Fruit fly (Drosophila melanogaster): ENCODE results near the gene CG14324.
A peak's percentile ranks its signal among the peaks of the same experiment; 100 is the strongest.

Gene CG14324

DNA sequence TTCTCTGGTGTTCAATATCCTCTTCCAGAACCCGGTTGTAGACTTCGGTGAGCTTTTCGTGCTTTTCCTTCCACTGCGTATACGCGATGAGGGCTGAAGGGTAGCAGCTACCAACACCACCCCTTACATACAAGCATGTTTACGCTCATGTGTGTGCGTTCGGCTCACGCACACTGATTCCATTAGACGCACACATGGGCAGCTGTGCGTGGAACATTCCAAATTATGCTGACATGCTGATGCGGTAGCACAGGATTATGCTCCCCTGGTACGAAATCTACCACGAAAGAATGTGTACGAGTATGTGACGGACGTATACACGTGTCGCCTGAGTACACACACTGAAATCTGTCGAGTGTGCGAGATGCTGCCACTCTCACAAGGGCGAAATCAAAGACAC lies 14.9 kb downstream of the CG14324 start:
- TF ChIP-seq CG34224 (GFP tag; IDR thresholded peaks at IDR 0.05; ENCODE audit: partially characterized antibody) (peak; percentile 26; the same call in 1 of the 3 replicates), fd64A (GFP tag; optimal IDR thresholded peaks at IDR 0.05) (no peak), CG2875 (GFP tag; optimal IDR thresholded peaks at IDR 0.05) (no peak), her (GFP tag; optimal IDR thresholded peaks at IDR 0.05) (no peak), pzg (GFP tag; optimal IDR thresholded peaks at IDR 0.05) (peak; percentile 19), amos (GFP tag; IDR thresholded peaks at IDR 0.05; ENCODE audit: partially characterized antibody) (peak; percentile 23; the same call in 1 of the 2 replicates), CG6765 (GFP tag; optimal IDR thresholded peaks at IDR 0.05) (no peak), BtbVII (GFP tag; optimal IDR thresholded peaks at IDR 0.05) (no peak), lov (optimal IDR thresholded peaks at IDR 0.05) (no peak), lov (GFP tag; IDR thresholded peaks at IDR 0.05) (peak; percentile 91; the same call in 2 of the 3 replicates), slou (GFP tag; optimal IDR thresholded peaks at IDR 0.05) (no peak), CG10366 (GFP tag; IDR thresholded peaks at IDR 0.05) (no peak), CG12236 (GFP tag; optimal IDR thresholded peaks at IDR 0.05) (no peak), row (GFP tag; IDR thresholded peaks at IDR 0.05) (no peak), wor (GFP tag; IDR thresholded peaks at IDR 0.05) (no peak), CG32767 (GFP tag; IDR thresholded peaks at IDR 0.05) (no peak), CG12391 (tag; optimal IDR thresholded peaks at IDR 0.05) (no peak), CG1602 (GFP tag; optimal IDR thresholded peaks at IDR 0.05) (no peak), Hmr (GFP tag; optimal IDR thresholded peaks at IDR 0.05) (no peak), ATbp (GFP tag; optimal IDR thresholded peaks at IDR 0.05) (no peak), CG16813 (GFP tag; IDR thresholded peaks at IDR 0.05; ENCODE audit: partially characterized antibody) (peak; percentile 11; the same call in 1 of the 3 replicates), ind (GFP tag; optimal IDR thresholded peaks at IDR 0.05) (no peak), crol (GFP tag; IDR thresholded peaks at IDR 0.05) (peak; percentile 90), pum (GFP tag; optimal IDR thresholded peaks at IDR 0.05) (no peak), CG13894 (tag; optimal IDR thresholded peaks at IDR 0.05) (no peak), Rfx (GFP tag; IDR thresholded peaks at IDR 0.05) (0 out of 2 replicates have a peak, but pooled peaks have one; percentile 12), CG6791 (GFP tag; IDR thresholded peaks at IDR 0.05; ENCODE audit: partially characterized antibody) (peak; percentile 61; the same call in 2 of the 3 replicates), pita (GFP tag; optimal IDR thresholded peaks at IDR 0.05) (peak; percentile 57), toy (GFP tag; IDR thresholded peaks at IDR 0.05) (no peak), wek (GFP tag; optimal IDR thresholded peaks at IDR 0.05) (no peak), CTCF (GFP tag; optimal IDR thresholded peaks at IDR 0.05) (peak; percentile 74), Dek (tag; optimal IDR thresholded peaks at IDR 0.05) (peak; percentile 23), nerfin-1 (tag; optimal IDR thresholded peaks at IDR 0.05) (peak; percentile 94), CG4404 (GFP tag; IDR thresholded peaks at IDR 0.05) (no peak), p53 (GFP tag; optimal IDR thresholded peaks at IDR 0.05) (no peak), mirr (GFP tag; optimal IDR thresholded peaks at IDR 0.05) (peak; percentile 85), CG6689 (GFP tag; IDR thresholded peaks at IDR 0.05) (no peak), Bgb (GFP tag; IDR thresholded peaks at IDR 0.05; ENCODE audit: partially characterized antibody) (peak; percentile 66; the same call in 1 of the 2 replicates), bbx (GFP tag; IDR thresholded peaks at IDR 0.05; ENCODE audit: partially characterized antibody) (0 out of 2 replicates have a peak, but pooled peaks have one; percentile 35), ci (GFP tag; IDR thresholded peaks at IDR 0.05) (no peak; the same call in 2 of the 3 replicates), jigr1 (GFP tag; IDR thresholded peaks at IDR 0.05) (no peak), wdn (GFP tag; IDR thresholded peaks at IDR 0.05) (no peak), Fer3 (tag; optimal IDR thresholded peaks at IDR 0.05) (no peak), CG42726 (GFP tag; IDR thresholded peaks at IDR 0.05; ENCODE audit: partially characterized antibody) (peak; percentile 64; the same call in 1 of the 2 replicates), onecut (GFP tag; IDR thresholded peaks at IDR 0.05) (no peak), Med (GFP tag) (peak; percentile 13), cas (GFP tag; IDR thresholded peaks at IDR 0.05) (no peak), pfk (GFP tag; optimal IDR thresholded peaks at IDR 0.05) (peak; percentile 7), chinmo (GFP tag; IDR thresholded peaks at IDR 0.05; ENCODE audit: partially characterized antibody) (peak; percentile 85; the same call in 1 of the 4 replicates), Nf-YC (tag; optimal IDR thresholded peaks at IDR 0.05) (no peak)

Data from whole organism, embryonic.